Worm (Caenorhabditis elegans): ENCODE data around the gene cyp-25A2.
A peak's percentile ranks its signal among the peaks of the same experiment; 100 is the strongest.
"Not testable (repeated sequence)": the region's sequence is repeated elsewhere in the genome, so short reads cannot be mapped to it uniquely, and the experiment has no call there.

Gene cyp-25A2

DNA sequence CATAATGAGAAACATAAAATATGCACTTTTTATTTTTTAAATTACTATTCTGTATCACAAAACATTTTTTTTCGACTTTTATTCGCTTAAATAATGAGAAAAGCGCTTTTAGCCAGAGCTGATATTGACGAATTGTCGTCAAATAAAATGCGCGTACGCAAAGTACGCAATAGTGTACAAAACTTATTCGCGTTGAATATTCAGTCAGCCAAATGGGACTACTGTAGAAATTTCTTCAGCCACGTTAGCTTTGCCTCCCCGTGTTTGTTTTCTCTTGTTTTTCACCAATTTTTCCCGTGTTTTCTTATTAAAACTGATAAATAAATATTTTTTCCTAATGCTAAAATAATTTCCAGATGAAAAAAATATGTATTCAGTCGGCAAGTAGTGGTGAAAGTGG, 22.0 kb downstream of the cyp-25A2 start:
- peak; percentile 46 for TF ChIP-seq xbp-1 (tag; optimal IDR thresholded peaks at IDR 0.05)
- peak; percentile 2 to 58 for TF ChIP-seq efl-1 (optimal IDR thresholded peaks at IDR 0.05)
- not testable (repeated sequence) for TF ChIP-seq efl-1 (GFP tag; optimal IDR thresholded peaks at IDR 0.05 in 1 of 2)
- peak in 1 of 2 experiments; percentile 23 for TF ChIP-seq ztf-11 (tag; optimal IDR thresholded peaks at IDR 0.05)
- TF ChIP-seq nhr-47 (tag; optimal IDR thresholded peaks at IDR 0.05), result peak; percentile 74
- TF ChIP-seq unc-86 (tag; optimal IDR thresholded peaks at IDR 0.05), result peak; percentile 26
- TF ChIP-seq nhr-90 (tag; optimal IDR thresholded peaks at IDR 0.05; ENCODE audit: poor library complexity), result peak; percentile 50
- TF ChIP-seq tbx-2 (tag; optimal IDR thresholded peaks at IDR 0.05), result peak; percentile 35
- peak; percentile 78; the same call in 1 of the 2 replicates for TF ChIP-seq unc-98 (GFP tag; IDR thresholded peaks at IDR 0.05)
- peak; percentile 71 for TF ChIP-seq pax-3 (tag; optimal IDR thresholded peaks at IDR 0.05)
- peak; percentile 59 for TF ChIP-seq dsc-1 (tag; optimal IDR thresholded peaks at IDR 0.05)
- TF ChIP-seq isw-1 (GFP tag; IDR thresholded peaks at IDR 0.05), result peak; percentile 95
- peak; percentile 58 for TF ChIP-seq lin-14 (GFP tag; optimal IDR thresholded peaks at IDR 0.05)
- peak; percentile 43 for TF ChIP-seq C04F5.9 (tag; optimal IDR thresholded peaks at IDR 0.05)
- peak; percentile 64 for TF ChIP-seq snu-23 (GFP tag; optimal IDR thresholded peaks at IDR 0.05)
- TF ChIP-seq dpl-1 (GFP tag; optimal IDR thresholded peaks at IDR 0.05), result peak in 2 of 3 experiments; percentile 28 to 45
- peak; percentile 40 for TF ChIP-seq fkh-8 (tag; optimal IDR thresholded peaks at IDR 0.05)
- peak; percentile 90 for TF ChIP-seq mab-9 (GFP tag; IDR thresholded peaks at IDR 0.05)
- peak; percentile 75 for TF ChIP-seq lir-3 (tag; optimal IDR thresholded peaks at IDR 0.05; ENCODE audit: poor library complexity)
- TF ChIP-seq nhr-71 (tag; optimal IDR thresholded peaks at IDR 0.05), result peak; percentile 79
- TF ChIP-seq rnt-1 (tag; optimal IDR thresholded peaks at IDR 0.05), result peak; percentile 39
- TF ChIP-seq lsy-2 (tag; optimal IDR thresholded peaks at IDR 0.05), result peak; percentile 79 to 93
- TF ChIP-seq grh-1 (GFP tag; IDR thresholded peaks at IDR 0.05), result peak; percentile 92
- TF ChIP-seq swsn-7 (tag; optimal IDR thresholded peaks at IDR 0.05), result peak; percentile 34
- peak; percentile 95 for TF ChIP-seq ceh-88 (GFP tag; IDR thresholded peaks at IDR 0.05)
- peak; percentile 56 for TF ChIP-seq F16B12.6 (tag; optimal IDR thresholded peaks at IDR 0.05)
- TF ChIP-seq nhr-85 (tag), result peak; percentile 82
- TF ChIP-seq nhr-19 (GFP tag; conservative IDR thresholded peaks at IDR 0.05), result peak; percentile 99
- peak; percentile 10 for TF ChIP-seq egl-13 (tag; optimal IDR thresholded peaks at IDR 0.05)
- TF ChIP-seq nhr-20 (tag; optimal IDR thresholded peaks at IDR 0.05), result peak; percentile 52

DNA sequence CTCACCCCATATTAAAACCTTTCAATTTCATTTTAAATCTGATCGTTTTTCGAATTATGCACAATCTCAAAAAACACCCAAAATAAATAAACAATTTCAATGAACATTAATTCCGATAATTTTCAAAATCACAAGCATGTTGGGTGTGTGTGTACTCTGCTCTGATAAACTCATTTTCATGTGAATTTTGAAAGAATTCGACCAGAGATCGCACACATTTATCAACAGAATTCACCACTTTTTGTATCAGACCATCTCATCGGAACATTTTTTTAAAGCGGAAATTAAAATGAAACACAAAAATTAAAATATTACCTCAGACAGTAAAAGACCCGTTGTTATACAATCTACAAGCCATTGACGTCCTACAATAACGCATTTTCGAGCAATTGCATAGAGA, 23.0 kb downstream of the cyp-25A2 start:
- peak; percentile 6 for TF ChIP-seq nhr-71 (tag; optimal IDR thresholded peaks at IDR 0.05)
- peak; percentile 75 for TF ChIP-seq nhr-19 (GFP tag; conservative IDR thresholded peaks at IDR 0.05)
- peak in 1 of 2 experiments; percentile 52 for TF ChIP-seq lin-35 (GFP tag; optimal IDR thresholded peaks at IDR 0.05)
- not testable (repeated sequence) for TF ChIP-seq efl-1 (optimal IDR thresholded peaks at IDR 0.05)
- peak in 1 of 2 experiments; percentile 84 for TF ChIP-seq efl-1 (GFP tag; optimal IDR thresholded peaks at IDR 0.05 in 1 of 2)
- peak; percentile 61 for TF ChIP-seq elt-2 (tag; optimal IDR thresholded peaks at IDR 0.05)

ce11 chrIII:3862918-3863385, 27.9 kb downstream of the cyp-25A2 start, which contains the start of gene brc-1:
brc-1 (minus strand) TSS chrIII:3862968.
- peak; percentile 78 for TF ChIP-seq mab-9 (GFP tag; IDR thresholded peaks at IDR 0.05)
- TF ChIP-seq F16B12.6 (tag; optimal IDR thresholded peaks at IDR 0.05), result peak; percentile 74
- no peak for TF ChIP-seq ets-5 (GFP tag; IDR thresholded peaks at IDR 0.05)
- TF ChIP-seq nhr-47 (tag; optimal IDR thresholded peaks at IDR 0.05), result peak; percentile 91
- peak; percentile 97 for TF ChIP-seq lin-14 (GFP tag; optimal IDR thresholded peaks at IDR 0.05)
- TF ChIP-seq skn-1 (tag; optimal IDR thresholded peaks at IDR 0.05), result peak; percentile 94
- peak; percentile 81 for TF ChIP-seq xbp-1 (tag; optimal IDR thresholded peaks at IDR 0.05)
- TF ChIP-seq nhr-28 (tag; optimal IDR thresholded peaks at IDR 0.05), result no peak
- TF ChIP-seq swsn-7 (tag; optimal IDR thresholded peaks at IDR 0.05), result peak; percentile 82
- TF ChIP-seq zag-1 (tag; optimal IDR thresholded peaks at IDR 0.05), result no peak
- no peak for TF ChIP-seq unc-62 (GFP tag; optimal IDR thresholded peaks at IDR 0.05)
- peak; percentile 2 for TF ChIP-seq fkh-4 (tag; optimal IDR thresholded peaks at IDR 0.05; ENCODE audit: borderline replicate concordance)
- peak; percentile 86 for TF ChIP-seq unc-86 (tag; optimal IDR thresholded peaks at IDR 0.05)
- TF ChIP-seq unc-98 (GFP tag; IDR thresholded peaks at IDR 0.05), result peak; percentile 57; the same call in 1 of the 2 replicates
- peak; percentile 35 for TF ChIP-seq aly-2 (tag; optimal IDR thresholded peaks at IDR 0.05)
- TF ChIP-seq lin-13 (GFP tag; optimal IDR thresholded peaks at IDR 0.05), result peak; percentile 83
- TF ChIP-seq ceh-90 (tag; optimal IDR thresholded peaks at IDR 0.05), result no peak
- TF ChIP-seq dpl-1 (GFP tag; optimal IDR thresholded peaks at IDR 0.05), result peak; percentile 92 to 96 (median 94)
- TF ChIP-seq hlh-17 (GFP tag; optimal IDR thresholded peaks at IDR 0.05; ENCODE audit: borderline replicate concordance), result no peak
- TF ChIP-seq mep-1 (tag; optimal IDR thresholded peaks at IDR 0.05), result peak; percentile 78
- TF ChIP-seq hpl-2 (GFP tag; optimal IDR thresholded peaks at IDR 0.05), result no peak
- peak; percentile 69 for TF ChIP-seq fos-1 (tag; optimal IDR thresholded peaks at IDR 0.05)
- TF ChIP-seq C16A3.4 (tag; optimal IDR thresholded peaks at IDR 0.05), result peak; percentile 85
- TF ChIP-seq egl-13 (tag; optimal IDR thresholded peaks at IDR 0.05), result peak; percentile 85
- peak; percentile 72 for TF ChIP-seq nhr-77 (tag; optimal IDR thresholded peaks at IDR 0.05)
- TF ChIP-seq lin-39 (tag; optimal IDR thresholded peaks at IDR 0.05), result peak; percentile 33
- peak; percentile 88 for TF ChIP-seq isw-1 (GFP tag; IDR thresholded peaks at IDR 0.05)
